Worm (Caenorhabditis elegans) whole organism, L1 larva: ENCODE data around the gene ZC513.14.
"Not testable (repeated sequence)": the region's sequence is repeated elsewhere in the genome, so short reads cannot be mapped to it uniquely, and the experiment has no call there.

Source experiments
- aly-2 ChIP-seq: fragments of 150-350 bp; optimal IDR thresholded peaks from 2 replicates; lab custom pipeline; 2014; ENCODE audit warnings: missing biosample characterization, missing genetic modification characterization
- lsy-2 ChIP-seq, 2 experiments: fragments of 150-350 bp; optimal IDR thresholded peaks; 2 replicates each; lab custom pipeline; 2014; ENCODE audit warnings: missing biosample characterization in 2 of 2, missing genetic modification characterization in 2 of 2
- unc-62 ChIP-seq: fragments of 150-350 bp; optimal IDR thresholded peaks from 2 replicates; lab custom pipeline; 2014; ENCODE audit warnings: missing biosample characterization, missing genetic modification reagents, missing genetic modification characterization

- TF ChIP-seq aly-2 (tag; lab: Kevin White, UChicago); lsy-2 (tag; optimal IDR thresholded peaks at IDR 0.05; lab: Kevin White, UChicago); unc-62 (GFP tag; lab: Kevin White, UChicago): not testable (repeated sequence)
These were observed 21.9 kb upstream of the ZC513.14 start for ce11 chrV:8057771-8058170.
